Fruit fly (Drosophila melanogaster): ENCODE measurements around the gene chinmo.

The chinmo gene

DNA sequence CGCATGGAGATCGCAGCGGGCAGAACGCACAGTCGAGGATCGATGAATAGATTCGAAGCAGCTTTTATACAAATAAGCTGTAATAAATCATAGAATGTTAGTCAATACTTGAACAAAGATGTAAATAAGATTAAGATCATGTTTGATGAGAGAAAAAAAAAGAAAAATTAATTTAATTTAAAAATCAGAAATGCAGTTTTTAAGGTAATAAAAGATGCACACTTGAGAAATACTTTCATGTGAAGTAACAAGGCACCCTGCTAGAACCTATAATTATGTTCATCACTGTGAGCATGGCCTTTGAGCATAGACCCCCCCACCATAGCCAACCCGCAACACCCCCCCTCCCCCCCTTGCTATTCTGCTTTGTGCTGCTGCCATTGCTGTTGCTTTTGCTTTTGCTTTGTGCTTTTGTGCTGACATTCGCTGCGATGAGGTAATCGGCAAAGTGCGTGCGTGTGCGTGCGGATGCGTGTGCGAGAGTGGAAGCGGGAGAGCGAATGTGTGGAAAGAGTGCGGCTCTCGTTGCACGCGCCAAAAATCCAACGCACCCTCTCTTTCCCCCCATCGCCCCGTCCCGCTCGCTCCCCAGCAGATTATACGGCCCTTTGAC, 7.7 kb upstream of the chinmo start (continued):
- TF ChIP-seq rgr (GFP tag; optimal IDR thresholded peaks at IDR 0.05) (peak; percentile 51), h (GFP tag; optimal IDR thresholded peaks at IDR 0.05) (peak; percentile 66), CG32264 (GFP tag; optimal IDR thresholded peaks at IDR 0.05) (no peak), pan (optimal IDR thresholded peaks at IDR 0.05) (no peak), tai (GFP tag; optimal IDR thresholded peaks at IDR 0.05) (no peak), Dfd (GFP tag; optimal IDR thresholded peaks at IDR 0.05) (peak; percentile 61), sv (GFP tag; optimal IDR thresholded peaks at IDR 0.05) (peak; percentile 90), CrebA (GFP tag; optimal IDR thresholded peaks at IDR 0.05; ENCODE audit: borderline replicate concordance) (no peak), Hr83 (GFP tag; optimal IDR thresholded peaks at IDR 0.05; ENCODE audit: poor library complexity, severe bottlenecking) (no peak), lola (GFP tag; optimal IDR thresholded peaks at IDR 0.05) (no peak), woc (GFP tag; optimal IDR thresholded peaks at IDR 0.05) (peak; percentile 42), sage (GFP tag; optimal IDR thresholded peaks at IDR 0.05) (no peak), Dif (GFP tag; optimal IDR thresholded peaks at IDR 0.05; ENCODE audit: partially characterized antibody) (no peak), Vsx2 (GFP tag; optimal IDR thresholded peaks at IDR 0.05; ENCODE audit: partially characterized antibody) (no peak), Abd-B (GFP tag; optimal IDR thresholded peaks at IDR 0.05) (no peak), jim (GFP tag; optimal IDR thresholded peaks at IDR 0.05) (no peak)

- TF ChIP-seq Dfd (GFP tag; optimal IDR thresholded peaks at IDR 0.05), result no peak
- peak; percentile 64 for TF ChIP-seq Hr78 (GFP tag; optimal IDR thresholded peaks at IDR 0.05)
- peak; percentile 96 for TF ChIP-seq N (GFP tag; optimal IDR thresholded peaks at IDR 0.05)
- peak; percentile 69 for TF ChIP-seq GATAd (GFP tag; optimal IDR thresholded peaks at IDR 0.05)
- peak in 1 of 2 experiments; percentile 29 for TF ChIP-seq dl (GFP tag; optimal IDR thresholded peaks at IDR 0.05; ENCODE audit: insufficient read depth in 1 of 2, partially characterized antibody in 2 of 2)
- no peak for TF ChIP-seq h (GFP tag; optimal IDR thresholded peaks at IDR 0.05)
Measured at dm6 chr2L:1644378-1644777, 6.7 kb upstream of the chinmo start.

DNA sequence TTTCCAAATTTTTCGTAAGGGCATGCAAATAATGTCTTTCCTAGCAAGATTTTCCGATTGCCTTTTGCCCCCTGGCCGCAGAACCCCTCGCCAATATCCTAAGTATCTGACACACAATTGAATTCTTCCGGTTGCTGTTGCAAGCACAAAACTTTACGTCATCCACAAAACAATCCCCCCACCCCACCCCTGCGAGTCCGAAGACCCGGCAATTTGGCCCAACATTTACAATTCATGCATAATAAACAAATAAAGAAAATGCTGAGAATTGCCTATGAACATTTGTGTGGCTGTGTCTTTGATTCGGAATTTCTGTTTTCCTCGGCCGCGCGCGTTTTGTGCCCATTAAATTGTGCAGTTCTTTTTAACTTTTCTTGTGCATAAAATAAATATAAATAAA, 5.7 kb upstream of the chinmo start:
- TF ChIP-seq ey (GFP tag; optimal IDR thresholded peaks at IDR 0.05) (no peak), h (GFP tag; optimal IDR thresholded peaks at IDR 0.05) (no peak), jim (GFP tag; optimal IDR thresholded peaks at IDR 0.05) (no peak), CG32264 (GFP tag; optimal IDR thresholded peaks at IDR 0.05) (no peak), woc (GFP tag; optimal IDR thresholded peaks at IDR 0.05) (no peak), Myc (optimal IDR thresholded peaks at IDR 0.05) (no peak), Dif (GFP tag; optimal IDR thresholded peaks at IDR 0.05; ENCODE audit: partially characterized antibody) (no peak), Mio (GFP tag; optimal IDR thresholded peaks at IDR 0.05) (no peak), usp (GFP tag; optimal IDR thresholded peaks at IDR 0.05) (no peak), Hr83 (GFP tag; optimal IDR thresholded peaks at IDR 0.05; ENCODE audit: poor library complexity, severe bottlenecking) (no peak), dmrt93B (GFP tag; optimal IDR thresholded peaks at IDR 0.05) (no peak), brk (GFP tag; optimal IDR thresholded peaks at IDR 0.05) (no peak), CG9705 (GFP tag; optimal IDR thresholded peaks at IDR 0.05) (no peak), Hnf4 (GFP tag; optimal IDR thresholded peaks at IDR 0.05) (no peak), Vsx2 (GFP tag; optimal IDR thresholded peaks at IDR 0.05; ENCODE audit: partially characterized antibody) (no peak), br (GFP tag; optimal IDR thresholded peaks at IDR 0.05) (no peak), Dfd (GFP tag; optimal IDR thresholded peaks at IDR 0.05) (no peak)

DNA sequence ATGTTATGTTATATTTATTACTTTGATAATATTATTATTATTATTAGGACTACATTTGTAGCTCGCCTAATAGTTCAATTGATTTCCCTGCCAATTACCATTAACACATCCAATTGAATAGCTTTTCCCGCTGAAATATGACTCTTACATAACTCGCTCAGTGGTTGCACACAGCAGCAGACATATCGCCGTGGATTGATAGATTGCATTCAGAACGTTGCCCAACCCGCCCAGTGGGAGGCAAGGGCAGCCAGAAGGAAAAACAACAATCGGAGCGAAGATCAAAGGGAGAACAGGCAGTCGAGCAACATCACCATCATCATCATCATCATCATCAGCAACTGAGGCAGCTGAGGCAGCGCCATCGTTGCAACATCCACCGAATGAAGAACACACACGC, 5.0 kb upstream of the chinmo start:
- TF ChIP-seq GATAd (GFP tag; optimal IDR thresholded peaks at IDR 0.05) (no peak), woc (GFP tag; optimal IDR thresholded peaks at IDR 0.05) (no peak), tai (GFP tag; optimal IDR thresholded peaks at IDR 0.05) (no peak), dmrt93B (GFP tag; optimal IDR thresholded peaks at IDR 0.05) (no peak), Dif (GFP tag; optimal IDR thresholded peaks at IDR 0.05; ENCODE audit: partially characterized antibody) (no peak), CG9705 (GFP tag; optimal IDR thresholded peaks at IDR 0.05) (no peak), sage (GFP tag; optimal IDR thresholded peaks at IDR 0.05) (no peak), Myc (optimal IDR thresholded peaks at IDR 0.05) (no peak), HLH106 (tag; optimal IDR thresholded peaks at IDR 0.05) (no peak), Rel (GFP tag; optimal IDR thresholded peaks at IDR 0.05) (no peak), Rel (tag; optimal IDR thresholded peaks at IDR 0.05) (no peak), psq (GFP tag; optimal IDR thresholded peaks at IDR 0.05) (no peak)
